Fruit fly (Drosophila melanogaster): Measurements from ENCODE around the gene ctp.

ctp gene

dm6 chrX:4666650-4667360, 20.8 kb upstream of the ctp start, which contains the start of gene CG3009 (continued):
- TF ChIP-seq CrebB (tag; optimal IDR thresholded peaks at IDR 0.05) (peak; percentile 95), en (GFP tag; optimal IDR thresholded peaks at IDR 0.05) (peak; percentile 95), oc (tag; optimal IDR thresholded peaks at IDR 0.05) (peak; percentile 95), CG16813 (GFP tag; IDR thresholded peaks at IDR 0.05; ENCODE audit: partially characterized antibody) (no peak), jing (GFP tag; optimal IDR thresholded peaks at IDR 0.05) (peak; percentile 96), CG7556 (GFP tag; optimal IDR thresholded peaks at IDR 0.05) (peak; percentile 98), wor (GFP tag; IDR thresholded peaks at IDR 0.05) (peak; percentile 95), cwo (GFP tag; optimal IDR thresholded peaks at IDR 0.05) (peak; percentile 96), CG13287 (GFP tag; IDR thresholded peaks at IDR 0.05; ENCODE audit: partially characterized antibody) (peak; percentile 54; the same call in 1 of the 2 replicates), CkIIα-i1 (GFP tag; IDR thresholded peaks at IDR 0.05) (peak; percentile 90), lola (GFP tag; optimal IDR thresholded peaks at IDR 0.05) (peak in 1 of 3 experiments; percentile 86), Hmr (GFP tag; optimal IDR thresholded peaks at IDR 0.05) (peak; percentile 99), bcd (GFP tag; optimal IDR thresholded peaks at IDR 0.05) (peak; percentile 98), tin (GFP tag; optimal IDR thresholded peaks at IDR 0.05) (peak; percentile 98), Ravus (GFP tag; IDR thresholded peaks at IDR 0.05) (peak; percentile 93), CG14667 (GFP tag; IDR thresholded peaks at IDR 0.05) (peak; percentile 95), ATbp (GFP tag; optimal IDR thresholded peaks at IDR 0.05) (peak; percentile 98), ERR (GFP tag; optimal IDR thresholded peaks at IDR 0.05) (peak; percentile 97), CG18262 (tag; optimal IDR thresholded peaks at IDR 0.05) (peak; percentile 93), insv (GFP tag; optimal IDR thresholded peaks at IDR 0.05) (peak in 1 of 2 experiments; percentile 79), croc (GFP tag; conservative IDR thresholded peaks at IDR 0.05) (peak; percentile 93), Dip2 (GFP tag; IDR thresholded peaks at IDR 0.05) (peak; percentile 75), Nf-YA (GFP tag; IDR thresholded peaks at IDR 0.05) (peak; percentile 95), CG7745 (tag; optimal IDR thresholded peaks at IDR 0.05) (peak; percentile 27), Gug (GFP tag; IDR thresholded peaks at IDR 0.05) (peak; percentile 98), lilli (GFP tag; optimal IDR thresholded peaks at IDR 0.05) (peak; percentile 99), Neu2 (GFP tag; optimal IDR thresholded peaks at IDR 0.05; ENCODE audit: borderline replicate concordance) (peak; percentile 88), CG10979 (tag; optimal IDR thresholded peaks at IDR 0.05) (peak; percentile 93), CG10366 (GFP tag; IDR thresholded peaks at IDR 0.05) (peak; percentile 97), Hsf (GFP tag; optimal IDR thresholded peaks at IDR 0.05) (peak; percentile 98), Adf1 (GFP tag; IDR thresholded peaks at IDR 0.05) (peak; percentile 94), lab (GFP tag; optimal IDR thresholded peaks at IDR 0.05) (peak; percentile 99), aop (GFP tag; IDR thresholded peaks at IDR 0.05) (peak; percentile 81), inv (GFP tag; IDR thresholded peaks at IDR 0.05; ENCODE audit: partially characterized antibody) (no peak), tup (GFP tag; optimal IDR thresholded peaks at IDR 0.05) (peak; percentile 95), repo (GFP tag; optimal IDR thresholded peaks at IDR 0.05) (peak; percentile 97), shn (GFP tag; optimal IDR thresholded peaks at IDR 0.05) (peak; percentile 98), CG11093 (GFP tag; IDR thresholded peaks at IDR 0.05) (peak; percentile 95), otp (GFP tag; IDR thresholded peaks at IDR 0.05) (peak; percentile 95), CG6813 (GFP tag; optimal IDR thresholded peaks at IDR 0.05) (peak; percentile 97), NFAT (GFP tag; IDR thresholded peaks at IDR 0.05) (peak; percentile 97), Optix (GFP tag; IDR thresholded peaks at IDR 0.05) (peak; percentile 98), Mrtf (GFP tag; IDR thresholded peaks at IDR 0.05) (peak; percentile 98), Nf-YC (tag; optimal IDR thresholded peaks at IDR 0.05) (peak; percentile 92), CG16779 (GFP tag; IDR thresholded peaks at IDR 0.05) (peak; percentile 95), Mad (GFP tag; optimal IDR thresholded peaks at IDR 0.05) (peak; percentile 98), CG8924 (tag; optimal IDR thresholded peaks at IDR 0.05) (peak; percentile 97), Bteb2 (GFP tag; optimal IDR thresholded peaks at IDR 0.05) (peak; percentile 97)
